Fruit fly (Drosophila melanogaster) whole organism, embryonic: ENCODE results near the gene CG1024.

Source experiments
- Ada2b ChIP-seq: fragments of 200-800 bp; sonication (Bioruptor generic); IDR thresholded peaks from 2 replicates; pipeline ENCODE4 v1.3.6; 2022; ENCODE audit warnings: missing biosample characterization, missing genetic modification characterization
- Atf3 ChIP-seq: fragments of 200-800 bp; sonication (Bioruptor generic); optimal IDR thresholded peaks from 3 replicates; lab custom pipeline; 2016; ENCODE audit warnings: missing biosample characterization, missing genetic modification characterization
- CG10431 ChIP-seq: fragments of 200-800 bp; sonication (Bioruptor generic); optimal IDR thresholded peaks from 3 replicates; lab custom pipeline; 2018; ENCODE audit warnings: missing biosample characterization, mild to moderate bottlenecking, missing genetic modification characterization
- CG11085 ChIP-seq: fragments of 200-800 bp; sonication (Bioruptor generic); IDR thresholded peaks from 2 replicates; pipeline ENCODE4 v1.3.6; 2022; ENCODE audit warnings: missing biosample characterization, missing genetic modification characterization
- CG11398 ChIP-seq: fragments of 200-800 bp; sonication (Bioruptor generic); optimal IDR thresholded peaks from 2 replicates; lab custom pipeline; 2016; ENCODE audit warnings: missing biosample characterization, missing genetic modification characterization
- CG1233 ChIP-seq: fragments of 200-800 bp; sonication (Bioruptor generic); optimal IDR thresholded peaks from 4 replicates; lab custom pipeline; 2018; ENCODE audit warnings: missing biosample characterization, mild to moderate bottlenecking, missing genetic modification characterization
- CG14050 ChIP-seq: fragments of 200-800 bp; sonication (Bioruptor generic); IDR thresholded peaks from 3 replicates; pipeline ENCODE4 v1.3.6; 2022; ENCODE audit warnings: missing biosample characterization, missing genetic modification characterization
- CG14965 ChIP-seq: fragments of 200-800 bp; sonication (Bioruptor generic); optimal IDR thresholded peaks from 2 replicates; lab custom pipeline; 2016; ENCODE audit warnings: missing biosample characterization, missing genetic modification characterization, borderline replicate concordance
- CG1529 ChIP-seq: fragments of 200-800 bp; sonication (Bioruptor generic); optimal IDR thresholded peaks from 3 replicates; lab custom pipeline; 2018; ENCODE audit warnings: missing biosample characterization, missing genetic modification characterization
- CG15514 ChIP-seq: fragments of 200-800 bp; sonication (Bioruptor generic); optimal IDR thresholded peaks from 3 replicates; lab custom pipeline; 2017; ENCODE audit warnings: missing biosample characterization, missing genetic modification characterization, mild to moderate bottlenecking, moderate library complexity, missing genetic modification reagents
- CG16813 ChIP-seq: fragments of 200-800 bp; sonication (Bioruptor generic); IDR thresholded peaks from 3 replicates; pipeline ENCODE4 v1.3.6; 2022; ENCODE audit warnings: missing biosample characterization, missing genetic modification characterization; ENCODE audit not compliant: partially characterized antibody
- CG17186 ChIP-seq: fragments of 200-800 bp; sonication (Bioruptor generic); optimal IDR thresholded peaks from 3 replicates; lab custom pipeline; 2017; ENCODE audit warnings: missing biosample characterization, missing genetic modification reagents, missing genetic modification characterization
- CG18011 ChIP-seq: fragments of 200-800 bp; sonication (Bioruptor generic); optimal IDR thresholded peaks from 2 replicates; lab custom pipeline; 2017; ENCODE audit warnings: missing biosample characterization, missing genetic modification characterization, mild to moderate bottlenecking, moderate library complexity, missing genotype
- CG18476 ChIP-seq: fragments of 200-800 bp; sonication (Bioruptor generic); optimal IDR thresholded peaks from 2 replicates; lab custom pipeline; 2016; ENCODE audit warnings: missing biosample characterization, mild to moderate bottlenecking, missing genetic modification characterization
- CG18764 ChIP-seq: fragments of 200-800 bp; sonication (Bioruptor generic); optimal IDR thresholded peaks from 3 replicates; lab custom pipeline; 2016; ENCODE audit warnings: missing biosample characterization, missing genetic modification characterization
- CG2889 ChIP-seq: fragments of 200-800 bp; sonication (Bioruptor generic); IDR thresholded peaks from 3 replicates; pipeline ENCODE4 v1.3.6; 2022; ENCODE audit warnings: missing biosample characterization, missing genetic modification characterization
- CG3847 ChIP-seq: fragments of 200-800 bp; sonication (Bioruptor generic); IDR thresholded peaks from 2 replicates; pipeline ENCODE4 v1.3.6; 2022; ENCODE audit warnings: missing biosample characterization, missing genetic modification characterization
- CG4282 ChIP-seq: fragments of 200-800 bp; sonication (Bioruptor generic); optimal IDR thresholded peaks from 2 replicates; lab custom pipeline; 2016; ENCODE audit warnings: missing biosample characterization, missing genetic modification characterization
- CG6272 ChIP-seq: fragments of 200-800 bp; sonication (Bioruptor generic); IDR thresholded peaks from 2 replicates; pipeline ENCODE4 v1.3.6; 2022; ENCODE audit warnings: missing biosample characterization, missing genetic modification characterization
- CG7987 ChIP-seq: fragments of 200-800 bp; sonication (Bioruptor generic); optimal IDR thresholded peaks from 2 replicates; lab custom pipeline; 2018; ENCODE audit warnings: missing biosample characterization, mild to moderate bottlenecking, missing genetic modification characterization, moderate library complexity
- Deaf1 ChIP-seq: fragments of 200-800 bp; optimal IDR thresholded peaks from 3 replicates; lab custom pipeline; 2019; ENCODE audit warnings: missing biosample characterization, mild to moderate bottlenecking, missing genetic modification characterization, moderate library complexity
- Dip2 ChIP-seq: fragments of 200-800 bp; sonication (Bioruptor generic); IDR thresholded peaks from 2 replicates; pipeline ENCODE4 v1.3.6; 2022; ENCODE audit warnings: missing biosample characterization, missing genetic modification characterization
- Doc3 ChIP-seq: fragments of 200-800 bp; sonication (Bioruptor generic); IDR thresholded peaks from 3 replicates; pipeline ENCODE4 v1.3.6; 2022; ENCODE audit warnings: missing biosample characterization, missing genetic modification characterization; ENCODE audit not compliant: partially characterized antibody
- Hey ChIP-seq: fragments of 200-800 bp; sonication (Bioruptor generic); optimal IDR thresholded peaks from 3 replicates; lab custom pipeline; 2018; ENCODE audit warnings: missing biosample characterization, mild to moderate bottlenecking, missing genetic modification characterization
- Hmx ChIP-seq: fragments of 200-800 bp; sonication (Bioruptor generic); optimal IDR thresholded peaks from 2 replicates; lab custom pipeline; 2016; ENCODE audit warnings: missing biosample characterization, missing genetic modification characterization
- Hr39 ChIP-seq: fragments of >200 bp; optimal IDR thresholded peaks from 2 replicates; lab custom pipeline; 2017
- NC2β ChIP-seq: fragments of 200-800 bp; sonication (Bioruptor generic); optimal IDR thresholded peaks from 2 replicates; lab custom pipeline; 2016; ENCODE audit warnings: missing biosample characterization, missing genetic modification characterization
- Nf-YC ChIP-seq: fragments of 200-800 bp; optimal IDR thresholded peaks from 3 replicates; lab custom pipeline; 2019; ENCODE audit warnings: missing biosample characterization, mild to moderate bottlenecking, missing genetic modification characterization, moderate library complexity
- Optix ChIP-seq: fragments of 200-800 bp; sonication (Bioruptor generic); IDR thresholded peaks from 3 replicates; pipeline ENCODE4 v1.3.6; 2022; ENCODE audit warnings: missing biosample characterization, missing genetic modification characterization
- Side ChIP-seq: fragments of 200-800 bp; sonication (Bioruptor generic); optimal IDR thresholded peaks from 2 replicates; lab custom pipeline; 2016; ENCODE audit warnings: missing biosample characterization, missing genetic modification characterization
- bab2 ChIP-seq: fragments of 200-800 bp; sonication (Bioruptor generic); optimal IDR thresholded peaks from 2 replicates; lab custom pipeline; 2016; ENCODE audit warnings: missing biosample characterization, missing genetic modification characterization
- cato ChIP-seq: fragments of 200-800 bp; sonication (Bioruptor generic); optimal IDR thresholded peaks from 2 replicates; lab custom pipeline; 2016; ENCODE audit warnings: missing biosample characterization, missing genetic modification characterization, borderline replicate concordance
- ci ChIP-seq: fragments of 200-800 bp; sonication (Bioruptor generic); IDR thresholded peaks from 3 replicates; pipeline ENCODE4 v1.3.6; 2022; ENCODE audit warnings: missing biosample characterization, missing genetic modification characterization
- disco-r ChIP-seq: fragments of 200-800 bp; sonication (Bioruptor generic); optimal IDR thresholded peaks from 2 replicates; lab custom pipeline; 2016; ENCODE audit warnings: missing biosample characterization, missing genetic modification characterization
- emc ChIP-seq: fragments of 200-800 bp; sonication (Bioruptor generic); optimal IDR thresholded peaks from 2 replicates; lab custom pipeline; 2016; ENCODE audit warnings: missing biosample characterization, missing genetic modification characterization
- fu2 ChIP-seq: fragments of 200-800 bp; sonication (Bioruptor generic); optimal IDR thresholded peaks from 2 replicates; lab custom pipeline; 2016; ENCODE audit warnings: missing biosample characterization, missing genetic modification characterization
- gro ChIP-seq: fragments of 200-800 bp; sonication (Bioruptor generic); optimal IDR thresholded peaks from 2 replicates; lab custom pipeline; 2016; ENCODE audit warnings: missing biosample characterization, missing genetic modification characterization
- gt ChIP-seq: fragments of 200-800 bp; sonication (Bioruptor generic); IDR thresholded peaks from 2 replicates; pipeline ENCODE4 v1.3.6; 2022; ENCODE audit warnings: missing biosample characterization, missing genetic modification characterization
- hb ChIP-seq: fragments of 200-800 bp; sonication (Bioruptor generic); IDR thresholded peaks from 3 replicates; pipeline ENCODE4 v1.3.6; 2022; ENCODE audit warnings: missing biosample characterization, missing genetic modification characterization; ENCODE audit not compliant: partially characterized antibody
- hth ChIP-seq: fragments of >200 bp; optimal IDR thresholded peaks from 2 replicates; lab custom pipeline; 2017; ENCODE audit warnings: inconsistent platforms
- ken ChIP-seq: fragments of 200-800 bp; sonication (Bioruptor generic); IDR thresholded peaks from 3 replicates; pipeline ENCODE4 v1.3.6; 2022; ENCODE audit warnings: missing biosample characterization, missing genetic modification characterization
- nerfin-1 ChIP-seq: fragments of 200-800 bp; sonication (Bioruptor generic); optimal IDR thresholded peaks from 3 replicates; lab custom pipeline; 2019; ENCODE audit warnings: missing biosample characterization, mild to moderate bottlenecking, missing genetic modification characterization, moderate library complexity
- onecut ChIP-seq: fragments of 200-800 bp; sonication (Bioruptor generic); IDR thresholded peaks from 2 replicates; pipeline ENCODE4 v1.3.6; 2022; ENCODE audit warnings: missing biosample characterization, missing genetic modification characterization
- org-1 ChIP-seq: fragments of 200-800 bp; sonication (Bioruptor generic); optimal IDR thresholded peaks from 2 replicates; lab custom pipeline; 2017; ENCODE audit warnings: missing biosample characterization, missing genetic modification characterization
- pita ChIP-seq: fragments of 200-800 bp; sonication (Bioruptor generic); optimal IDR thresholded peaks from 2 replicates; lab custom pipeline; 2017; ENCODE audit warnings: missing biosample characterization, mild to moderate bottlenecking, missing genetic modification characterization
- pros ChIP-seq: fragments of 200-800 bp; sonication (Bioruptor generic); optimal IDR thresholded peaks from 3 replicates; lab custom pipeline; 2019; ENCODE audit warnings: missing biosample characterization, mild to moderate bottlenecking, missing genetic modification characterization, moderate library complexity
- scrt ChIP-seq: fragments of 200-800 bp; sonication (Bioruptor generic); optimal IDR thresholded peaks from 2 replicates; lab custom pipeline; 2018; ENCODE audit warnings: missing biosample characterization, mild to moderate bottlenecking, missing genetic modification characterization, moderate library complexity
- sim ChIP-seq: fragments of 200-800 bp; sonication (Bioruptor generic); IDR thresholded peaks from 2 replicates; pipeline ENCODE4 v1.3.6; 2022; ENCODE audit warnings: missing biosample characterization, missing genetic modification characterization
- slbo ChIP-seq: fragments of 200-800 bp; sonication (Bioruptor generic); IDR thresholded peaks from 2 replicates; pipeline ENCODE4 v1.3.6; 2022; ENCODE audit warnings: missing biosample characterization, missing genetic modification characterization
- sob ChIP-seq: fragments of 200-800 bp; sonication (Bioruptor generic); IDR thresholded peaks from 2 replicates; pipeline ENCODE4 v1.3.6; 2022; ENCODE audit warnings: missing biosample characterization, missing genetic modification characterization
- stc ChIP-seq: fragments of 200-800 bp; sonication (Bioruptor generic); IDR thresholded peaks from 2 replicates; pipeline ENCODE4 v1.3.6; 2022; ENCODE audit warnings: missing biosample characterization, missing genetic modification characterization
- sug ChIP-seq: fragments of 200-800 bp; optimal IDR thresholded peaks from 2 replicates; lab custom pipeline; 2019; ENCODE audit warnings: missing biosample characterization, mild to moderate bottlenecking, missing genetic modification characterization, moderate library complexity
- tx ChIP-seq: fragments of 200-800 bp; sonication (Bioruptor generic); optimal IDR thresholded peaks from 2 replicates; lab custom pipeline; 2016; ENCODE audit warnings: missing biosample characterization, missing genetic modification characterization
- usp ChIP-seq: fragments of >200 bp; optimal IDR thresholded peaks from 2 replicates; lab custom pipeline; 2017; ENCODE audit warnings: missing biosample characterization, missing genetic modification characterization

CG1024 gene

dm6 chr3R:6380129-6380528 lies at the start of gene CG1024, which contains the start of gene TfIIFalpha (continued):
- TF ChIP-seq hb (GFP tag; lab: Robert Waterston, UW) (peak; percentile 88), CG14050 (GFP tag; lab: Robert Waterston, UW) (no peak), ken (GFP tag; lab: Robert Waterston, UW) (no peak), Ada2b (no peak), onecut (GFP tag; lab: Robert Waterston, UW) (no peak), Atf3 (GFP tag; lab: Kevin White, UChicago) (no peak), CG18011 (GFP tag; lab: Kevin White, UChicago) (no peak), CG18764 (GFP tag; lab: Kevin White, UChicago) (no peak), CG11398 (no peak), sob (0 out of 2 replicates have a peak, but pooled peaks have one; percentile 31), Dip2 (GFP tag; lab: Robert Waterston, UW) (no peak), pita (GFP tag; lab: Kevin White, UChicago) (no peak), emc (no peak), org-1 (GFP tag; lab: Kevin White, UChicago) (no peak), slbo (GFP tag; lab: Robert Waterston, UW) (no peak), NC2β (no peak), tx (no peak), CG4282 (GFP tag; lab: Kevin White, UChicago) (no peak), CG18476 (GFP tag; lab: Kevin White, UChicago) (no peak), usp (GFP tag; lab: Kevin White, UChicago) (no peak), ci (GFP tag; lab: Robert Waterston, UW) (no peak), gro (GFP tag; lab: Kevin White, UChicago) (no peak), CG3847 (GFP tag; lab: Robert Waterston, UW) (no peak), stc (no peak), Hr39 (no peak), CG7987 (GFP tag; lab: Kevin White, UChicago) (no peak), fu2 (GFP tag; lab: Kevin White, UChicago) (no peak), cato (GFP tag; lab: Kevin White, UChicago) (no peak), nerfin-1 (peak; percentile 9), sim (no peak), Side (GFP tag; lab: Kevin White, UChicago) (peak; percentile 3), disco-r (no peak), bab2 (GFP tag; lab: Kevin White, UChicago) (no peak), CG17186 (peak; percentile 25), Nf-YC (tag; lab: Kevin White, UChicago) (peak; percentile 38), CG6272 (GFP tag; lab: Robert Waterston, UW) (no peak), CG15514 (GFP tag; lab: Kevin White, UChicago) (no peak), CG1233 (GFP tag; lab: Kevin White, UChicago) (no peak), gt (GFP tag; lab: Robert Waterston, UW) (no peak), CG10431 (GFP tag; lab: Kevin White, UChicago) (no peak), hth (lab: Kevin White, UChicago) (no peak), CG14965 (GFP tag; lab: Kevin White, UChicago) (no peak), Hmx (GFP tag; lab: Kevin White, UChicago) (no peak), sug (tag; lab: Kevin White, UChicago) (peak; percentile 35), Hey (tag; lab: Kevin White, UChicago) (no peak), CG2889 (no peak), pros (GFP tag; lab: Kevin White, UChicago) (no peak), CG1529 (GFP tag; lab: Kevin White, UChicago) (no peak), Doc3 (GFP tag; lab: Robert Waterston, UW) (peak; percentile 92), scrt (GFP tag; lab: Kevin White, UChicago) (no peak), CG16813 (GFP tag; lab: Robert Waterston, UW) (peak; percentile 86), Deaf1 (tag; lab: Kevin White, UChicago) (no peak), Optix (GFP tag; lab: Robert Waterston, UW) (no peak), CG11085 (GFP tag; lab: Robert Waterston, UW) (no peak)
